Fruit fly (Drosophila melanogaster) whole organism, prepupa: ENCODE data around the gene Osi15.

Source experiments
- Blimp-1 ChIP-seq: fragments of 200-800 bp; sonication (Bioruptor generic); optimal IDR thresholded peaks from 3 replicates; lab custom pipeline; 2017; ENCODE audit warnings: missing biosample characterization, missing genetic modification characterization, mild to moderate bottlenecking, moderate library complexity, missing genetic modification reagents
- CG10631 ChIP-seq: fragments of 200-800 bp; sonication (Bioruptor generic); optimal IDR thresholded peaks from 2 replicates; lab custom pipeline; 2016; ENCODE audit warnings: missing biosample characterization, missing genetic modification characterization
- CG11294 ChIP-seq: fragments of 200-800 bp; sonication (Bioruptor generic); IDR thresholded peaks from 2 replicates; pipeline ENCODE4 v1.3.6; 2022; ENCODE audit warnings: missing biosample characterization, missing genetic modification characterization
- CG11762 ChIP-seq: fragments of 200-800 bp; sonication (Bioruptor generic); optimal IDR thresholded peaks from 3 replicates; lab custom pipeline; 2016; ENCODE audit warnings: missing biosample characterization, missing genetic modification characterization; ENCODE audit not compliant: insufficient read depth
- CG15336 ChIP-seq: fragments of 200-800 bp; sonication (Bioruptor generic); IDR thresholded peaks from 2 replicates; pipeline ENCODE4 v1.3.6; 2022; ENCODE audit warnings: missing biosample characterization, missing genetic modification characterization
- CG1621 ChIP-seq: fragments of 200-800 bp; sonication (Bioruptor generic); optimal IDR thresholded peaks from 3 replicates; lab custom pipeline; 2018; ENCODE audit warnings: missing biosample characterization, mild to moderate bottlenecking, missing genetic modification characterization
- CG3032 ChIP-seq: fragments of 200-800 bp; optimal IDR thresholded peaks from 2 replicates; lab custom pipeline; 2019; ENCODE audit warnings: missing biosample characterization, mild to moderate bottlenecking, missing genetic modification characterization, moderate library complexity
- CG31627 ChIP-seq: fragments of 200-800 bp; sonication (Bioruptor generic); optimal IDR thresholded peaks from 3 replicates; lab custom pipeline; 2016; ENCODE audit warnings: missing biosample characterization, missing genetic modification characterization
- CG32006 ChIP-seq: fragments of 200-800 bp; sonication (Bioruptor generic); optimal IDR thresholded peaks from 3 replicates; lab custom pipeline; 2017; ENCODE audit warnings: missing biosample characterization, mild to moderate bottlenecking, missing genetic modification characterization
- CG34406 ChIP-seq: fragments of 200-800 bp; sonication (Bioruptor generic); optimal IDR thresholded peaks from 3 replicates; lab custom pipeline; 2016; ENCODE audit warnings: missing biosample characterization, missing genetic modification characterization
- CG3919 ChIP-seq: fragments of 200-800 bp; sonication (Bioruptor generic); optimal IDR thresholded peaks from 3 replicates; lab custom pipeline; 2016; ENCODE audit warnings: missing biosample characterization, missing genetic modification characterization
- CG6163 ChIP-seq: fragments of 200-800 bp; sonication (Bioruptor generic); IDR thresholded peaks from 3 replicates; pipeline ENCODE4 v1.3.6; 2022; ENCODE audit warnings: missing biosample characterization, missing genetic modification characterization
- CG6276 ChIP-seq: fragments of 200-800 bp; sonication (Bioruptor generic); optimal IDR thresholded peaks from 2 replicates; lab custom pipeline; 2017; ENCODE audit warnings: missing biosample characterization, mild to moderate bottlenecking, missing genetic modification characterization
- CG6854 ChIP-seq: fragments of 200-800 bp; sonication (Bioruptor generic); optimal IDR thresholded peaks from 2 replicates; lab custom pipeline; 2017; ENCODE audit warnings: missing biosample characterization, mild to moderate bottlenecking, missing genetic modification characterization
- CG8119 ChIP-seq: fragments of 200-800 bp; sonication (Bioruptor generic); IDR thresholded peaks from 3 replicates; pipeline ENCODE4 v1.3.6; 2022; ENCODE audit warnings: missing biosample characterization, missing genetic modification characterization
- CG8319 ChIP-seq: fragments of 200-800 bp; sonication (Bioruptor generic); optimal IDR thresholded peaks from 3 replicates; lab custom pipeline; 2016; ENCODE audit warnings: missing biosample characterization, missing genetic modification characterization
- CG9139 ChIP-seq: fragments of 200-800 bp; sonication (Bioruptor generic); optimal IDR thresholded peaks from 3 replicates; lab custom pipeline; 2017; ENCODE audit warnings: missing biosample characterization, mild to moderate bottlenecking, missing genetic modification characterization
- Eip75B ChIP-seq: fragments of 200-800 bp; sonication (Bioruptor generic); optimal IDR thresholded peaks from 3 replicates; lab custom pipeline; 2016; ENCODE audit warnings: missing biosample characterization, missing genetic modification characterization
- Eip78C ChIP-seq: fragments of 200-800 bp; sonication (Bioruptor generic); peaks from one replicate; lab custom pipeline; 2016; ENCODE audit warnings: missing biosample characterization, missing genetic modification characterization
- Ets21C ChIP-seq: fragments of 200-800 bp; sonication (Bioruptor generic); optimal IDR thresholded peaks from 3 replicates; lab custom pipeline; 2016; ENCODE audit warnings: missing biosample characterization, missing genetic modification characterization
- Hr4 ChIP-seq: fragments of 200-800 bp; sonication (Bioruptor generic); optimal IDR thresholded peaks from 3 replicates; lab custom pipeline; 2016; ENCODE audit warnings: missing biosample characterization, missing genetic modification characterization
- Sox102F ChIP-seq: fragments of 200-800 bp; sonication (Bioruptor generic); optimal IDR thresholded peaks from 2 replicates; lab custom pipeline; 2016; ENCODE audit warnings: missing biosample characterization, mild to moderate bottlenecking, missing genetic modification characterization
- Sox14 ChIP-seq: fragments of 200-800 bp; sonication (Bioruptor generic); optimal IDR thresholded peaks from 3 replicates; lab custom pipeline; 2016; ENCODE audit warnings: missing biosample characterization, missing genetic modification characterization
- Sox15 ChIP-seq: fragments of 200-800 bp; sonication (Bioruptor generic); optimal IDR thresholded peaks from 3 replicates; lab custom pipeline; 2016; ENCODE audit warnings: missing biosample characterization, missing genetic modification characterization
- eg ChIP-seq: fragments of 200-800 bp; sonication (Bioruptor generic); IDR thresholded peaks from 3 replicates; pipeline ENCODE4 v1.3.6; 2022; ENCODE audit warnings: missing biosample characterization, missing genetic modification characterization
- fd59A ChIP-seq: fragments of 200-800 bp; sonication (Bioruptor generic); optimal IDR thresholded peaks from 2 replicates; lab custom pipeline; 2017; ENCODE audit warnings: missing biosample characterization, mild to moderate bottlenecking, missing genetic modification characterization, missing genetic modification reagents
- fkh ChIP-seq: fragments of 200-800 bp; sonication (Bioruptor generic); optimal IDR thresholded peaks from 3 replicates; lab custom pipeline; 2017; ENCODE audit warnings: missing biosample characterization, mild to moderate bottlenecking, missing genetic modification characterization, moderate library complexity
- spab ChIP-seq: fragments of 200-800 bp; sonication (Bioruptor generic); optimal IDR thresholded peaks from 2 replicates; lab custom pipeline; 2017; ENCODE audit warnings: missing biosample characterization, mild to moderate bottlenecking, missing genetic modification characterization, missing genetic modification reagents
- ss ChIP-seq, 2 experiments: fragments of 200-800 bp; sonication (Bioruptor generic); optimal IDR thresholded peaks; 2 replicates in 1 of 2; 3 replicates in 1 of 2; lab custom pipeline; 2017 to 2018; ENCODE audit warnings: mild to moderate bottlenecking in 2 of 2, missing biosample characterization in 2 of 2, missing genetic modification characterization in 2 of 2, moderate library complexity in 1 of 2
- svp ChIP-seq: fragments of 200-800 bp; sonication (Bioruptor generic); peaks from one replicate; lab custom pipeline; 2016; ENCODE audit warnings: missing biosample characterization, missing genetic modification characterization
- topi ChIP-seq: fragments of 200-800 bp; sonication (Bioruptor generic); optimal IDR thresholded peaks from 3 replicates; lab custom pipeline; 2016; ENCODE audit warnings: missing biosample characterization, missing genetic modification characterization
- vri ChIP-seq: fragments of 200-800 bp; sonication (Bioruptor generic); optimal IDR thresholded peaks from 3 replicates; lab custom pipeline; 2016; ENCODE audit warnings: missing biosample characterization, mild to moderate bottlenecking, missing genetic modification characterization

The Osi15 gene

dm6 chr3R:6304947-6305346 lies 3.3 kb downstream of the Osi15 start, which contains the start of gene Osi16:
Gene Osi16, plus strand, starts transcription at chr3R:6305247.
- TF ChIP-seq CG3919 (GFP tag; lab: Kevin White, UChicago) (no peak), CG31627 (GFP tag; lab: Kevin White, UChicago) (no peak), Ets21C (no peak), CG15336 (no peak), CG9139 (GFP tag; lab: Kevin White, UChicago) (no peak)

dm6 chr3R:6306584-6306983 lies 5.0 kb downstream of the Osi15 start, which contains the start of gene CG46026:
Gene CG46026, plus strand, starts transcription at chr3R:6306884.
- no peak for TF ChIP-seq CG1621 (tag; lab: Kevin White, UChicago)
- TF ChIP-seq vri (GFP tag; lab: Kevin White, UChicago), result no peak
- no peak for TF ChIP-seq svp (GFP tag; lab: Kevin White, UChicago)

- TF ChIP-seq CG34406 (GFP tag; lab: Kevin White, UChicago) (no peak), CG11294 (GFP tag; lab: Robert Waterston, UW) (no peak), svp (GFP tag; lab: Kevin White, UChicago) (no peak)
These were observed 8.1 kb downstream of the Osi15 start, which contains the start of gene CG31560 for dm6 chr3R:6309676-6310075. Gene CG31560, plus strand, starts transcription at chr3R:6309976.

- TF ChIP-seq spab (no peak), Eip75B (GFP tag; lab: Kevin White, UChicago) (peak; percentile 52), Blimp-1 (GFP tag; lab: Kevin White, UChicago) (peak; percentile 89)
- TF ChIP-seq, all 60 proteins: peak for 2
These were observed 10.1 kb downstream of the Osi15 start, which contains the start of gene Osi17 for dm6 chr3R:6311641-6312259. Gene Osi17, plus strand, starts transcription at chr3R:6311772.

dm6 chr3R:6315078-6315477 lies 13.5 kb downstream of the Osi15 start:
- no peak for TF ChIP-seq Sox14 (GFP tag; lab: Kevin White, UChicago)
- TF ChIP-seq CG10631 (GFP tag; lab: Kevin White, UChicago), result no peak
- peak in 1 of 2 experiments; percentile 66 for TF ChIP-seq ss (GFP tag; optimal IDR thresholded peaks at IDR 0.05; lab: Kevin White, UChicago)
- no peak for TF ChIP-seq CG34406 (GFP tag; lab: Kevin White, UChicago)
- TF ChIP-seq eg (GFP tag; lab: Robert Waterston, UW), result peak; percentile 38; the same call in 1 of the 3 replicates
- TF ChIP-seq Eip78C (GFP tag; lab: Kevin White, UChicago), result peak; percentile 55
- TF ChIP-seq CG6163, result no peak
- no peak for TF ChIP-seq Ets21C
- TF ChIP-seq CG11762, result no peak
- TF ChIP-seq CG8119 (GFP tag; lab: Robert Waterston, UW), result 0 out of 3 replicates have a peak, but pooled peaks have one; percentile 21
- no peak for TF ChIP-seq fd59A (GFP tag; lab: Kevin White, UChicago)
- TF ChIP-seq CG32006, result no peak
- TF ChIP-seq Hr4, result no peak
- TF ChIP-seq CG6854 (GFP tag; lab: Kevin White, UChicago), result no peak

dm6 chr3R:6329774-6330298 lies 28.2 kb downstream of the Osi15 start, which contains the start of gene Osi18:
Gene Osi18, plus strand, starts transcription at chr3R:6330248.
- no peak for TF ChIP-seq CG6276
- no peak for TF ChIP-seq CG8119 (GFP tag; lab: Robert Waterston, UW)
- TF ChIP-seq CG32006, result no peak
- no peak for TF ChIP-seq Blimp-1 (GFP tag; lab: Kevin White, UChicago)
- no peak for TF ChIP-seq CG8319
- TF ChIP-seq topi (GFP tag; lab: Kevin White, UChicago), result no peak
- no peak for TF ChIP-seq Ets21C
- no peak for TF ChIP-seq CG3032 (tag; lab: Kevin White, UChicago)
- TF ChIP-seq fkh, result no peak
- no peak for TF ChIP-seq Sox102F (GFP tag; lab: Kevin White, UChicago)
- no peak for TF ChIP-seq CG3919 (GFP tag; lab: Kevin White, UChicago)
- TF ChIP-seq Sox15 (GFP tag; lab: Kevin White, UChicago), result no peak
- TF ChIP-seq Sox14 (GFP tag; lab: Kevin White, UChicago), result no peak
